Worm (Caenorhabditis elegans): ENCODE measurements around the gene C39B5.5.

ce11 chrIII:2253027-2253499 is 45.1 kb downstream of the C39B5.5 start, which contains the start of gene fbxa-73:
- TF ChIP-seq R02D3.7 (tag; optimal IDR thresholded peaks at IDR 0.05) = no peak
- no peak for TF ChIP-seq nhr-77 (tag; optimal IDR thresholded peaks at IDR 0.05)
- TF ChIP-seq fos-1 (tag; optimal IDR thresholded peaks at IDR 0.05) = no peak
- TF ChIP-seq nhr-23 (tag; optimal IDR thresholded peaks at IDR 0.05) = no peak
- no peak for TF ChIP-seq egl-27 (tag; optimal IDR thresholded peaks at IDR 0.05)
- no peak for TF ChIP-seq snpc-4 (tag; optimal IDR thresholded peaks at IDR 0.05)
- no peak for TF ChIP-seq elt-1 (tag; optimal IDR thresholded peaks at IDR 0.05)
- TF ChIP-seq sem-4 (tag; optimal IDR thresholded peaks at IDR 0.05) = no peak
- no peak for TF ChIP-seq elt-3 (tag; optimal IDR thresholded peaks at IDR 0.05)
- no peak for TF ChIP-seq mbf-1 (tag; optimal IDR thresholded peaks at IDR 0.05)
- TF ChIP-seq ztf-11 (tag; optimal IDR thresholded peaks at IDR 0.05) = no peak
- TF ChIP-seq nhr-11 (tag; optimal IDR thresholded peaks at IDR 0.05) = no peak
- TF ChIP-seq lin-11 (tag; optimal IDR thresholded peaks at IDR 0.05) = no peak
